Fruit fly (Drosophila melanogaster): ENCODE data around the gene CG32152.
A peak's percentile ranks its signal among the peaks of the same experiment; 100 is the strongest.

CG32152 gene

DNA sequence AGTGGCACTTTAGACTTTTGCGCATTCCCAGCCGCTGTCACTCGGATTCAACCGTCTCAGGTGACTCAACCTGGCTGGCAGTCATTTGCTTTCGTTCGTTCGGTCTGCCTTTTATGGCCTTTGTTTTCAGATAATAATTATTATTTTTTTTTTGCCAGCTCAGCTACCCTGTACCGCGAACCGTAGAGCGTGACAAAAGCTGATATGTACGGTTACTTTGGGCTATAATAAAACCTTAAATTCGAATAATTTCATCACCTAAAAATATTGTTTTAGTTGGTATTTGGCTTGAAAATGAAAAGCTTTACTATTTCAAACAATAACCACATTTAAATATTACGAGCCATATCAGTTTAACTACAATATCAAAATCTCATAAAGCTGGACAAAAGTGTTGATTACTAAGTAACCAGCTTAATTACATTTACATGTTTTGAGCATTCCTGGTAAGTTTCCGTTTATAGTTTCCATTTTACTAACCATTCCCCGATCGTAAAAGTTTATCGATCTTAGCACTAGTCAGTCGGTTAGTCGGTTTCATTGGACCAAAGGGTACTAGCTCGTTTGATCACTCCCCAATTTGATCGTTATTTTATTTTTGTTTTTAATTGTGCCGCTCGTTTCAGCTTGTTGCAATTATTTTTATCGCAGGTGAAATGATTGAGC lies 7.1 kb upstream of the CG32152 start:
- TF ChIP-seq fru (GFP tag; optimal IDR thresholded peaks at IDR 0.05) (no peak), foxo (GFP tag; optimal IDR thresholded peaks at IDR 0.05) (no peak), br (GFP tag; optimal IDR thresholded peaks at IDR 0.05) (no peak), Dfd (GFP tag; optimal IDR thresholded peaks at IDR 0.05) (no peak), lola (GFP tag; optimal IDR thresholded peaks at IDR 0.05) (no peak), Abd-B (GFP tag; optimal IDR thresholded peaks at IDR 0.05) (no peak), Rel (GFP tag; optimal IDR thresholded peaks at IDR 0.05) (no peak), Rel (tag; optimal IDR thresholded peaks at IDR 0.05) (no peak), psq (GFP tag; optimal IDR thresholded peaks at IDR 0.05) (no peak), Vsx2 (GFP tag; optimal IDR thresholded peaks at IDR 0.05; ENCODE audit: partially characterized antibody) (no peak), usp (GFP tag; optimal IDR thresholded peaks at IDR 0.05) (no peak), sage (GFP tag; optimal IDR thresholded peaks at IDR 0.05) (no peak), Mio (GFP tag; optimal IDR thresholded peaks at IDR 0.05) (no peak), h (GFP tag; optimal IDR thresholded peaks at IDR 0.05) (peak; percentile 17), CG32264 (GFP tag; optimal IDR thresholded peaks at IDR 0.05) (no peak), Dif (GFP tag; optimal IDR thresholded peaks at IDR 0.05; ENCODE audit: partially characterized antibody) (no peak), CG9705 (GFP tag; optimal IDR thresholded peaks at IDR 0.05) (no peak), woc (GFP tag; optimal IDR thresholded peaks at IDR 0.05) (no peak), CrebA (GFP tag; optimal IDR thresholded peaks at IDR 0.05; ENCODE audit: borderline replicate concordance) (peak; percentile 44), HLH106 (tag; optimal IDR thresholded peaks at IDR 0.05) (no peak), ey (GFP tag; optimal IDR thresholded peaks at IDR 0.05) (no peak), Hr78 (GFP tag; optimal IDR thresholded peaks at IDR 0.05) (no peak), Jra (GFP tag; optimal IDR thresholded peaks at IDR 0.05) (peak; percentile 16), sv (GFP tag; optimal IDR thresholded peaks at IDR 0.05) (no peak), OdsH (GFP tag; optimal IDR thresholded peaks at IDR 0.05) (no peak), Hr83 (GFP tag; optimal IDR thresholded peaks at IDR 0.05; ENCODE audit: poor library complexity, severe bottlenecking) (peak; percentile 47), dmrt93B (GFP tag; optimal IDR thresholded peaks at IDR 0.05) (no peak), Myc (optimal IDR thresholded peaks at IDR 0.05) (no peak), rgr (GFP tag; optimal IDR thresholded peaks at IDR 0.05) (no peak), N (GFP tag; optimal IDR thresholded peaks at IDR 0.05) (no peak), dsf (GFP tag; optimal IDR thresholded peaks at IDR 0.05; ENCODE audit: borderline replicate concordance) (no peak), Sp1 (GFP tag; optimal IDR thresholded peaks at IDR 0.05) (no peak), dl (GFP tag; optimal IDR thresholded peaks at IDR 0.05; ENCODE audit: insufficient read depth in 1 of 2, partially characterized antibody in 2 of 2) (no peak), GATAd (GFP tag; optimal IDR thresholded peaks at IDR 0.05) (no peak), jim (GFP tag; optimal IDR thresholded peaks at IDR 0.05) (no peak), brk (GFP tag; optimal IDR thresholded peaks at IDR 0.05) (peak; percentile 54), tai (GFP tag; optimal IDR thresholded peaks at IDR 0.05) (no peak), pan (optimal IDR thresholded peaks at IDR 0.05) (peak; percentile 9), Hnf4 (GFP tag; optimal IDR thresholded peaks at IDR 0.05) (no peak)

DNA sequence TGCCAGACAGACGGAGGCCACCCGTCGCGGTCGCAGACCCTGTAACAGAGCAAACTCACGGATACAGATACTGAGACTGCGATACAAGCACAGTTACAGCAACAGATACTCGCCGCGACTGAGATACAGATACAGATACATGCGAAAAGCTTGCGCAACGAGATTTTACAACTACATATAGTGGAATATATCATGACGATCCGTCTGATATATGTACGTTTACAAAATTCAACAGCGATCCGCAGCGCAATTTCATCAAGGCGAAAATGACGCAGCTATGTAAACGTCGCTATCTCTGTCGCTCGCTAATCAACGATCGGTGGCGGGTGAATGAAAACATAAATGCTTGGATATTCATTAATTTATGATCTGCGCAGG lies 6.3 kb upstream of the CG32152 start:
- TF ChIP-seq foxo (GFP tag; optimal IDR thresholded peaks at IDR 0.05), result no peak
- no peak for TF ChIP-seq sv (GFP tag; optimal IDR thresholded peaks at IDR 0.05)
- TF ChIP-seq ey (GFP tag; optimal IDR thresholded peaks at IDR 0.05), result no peak
- no peak for TF ChIP-seq OdsH (GFP tag; optimal IDR thresholded peaks at IDR 0.05)
- no peak for TF ChIP-seq Vsx2 (GFP tag; optimal IDR thresholded peaks at IDR 0.05; ENCODE audit: partially characterized antibody)
- no peak for TF ChIP-seq psq (GFP tag; optimal IDR thresholded peaks at IDR 0.05)
- TF ChIP-seq lola (GFP tag; optimal IDR thresholded peaks at IDR 0.05), result no peak
- TF ChIP-seq sage (GFP tag; optimal IDR thresholded peaks at IDR 0.05), result no peak
- TF ChIP-seq CG32264 (GFP tag; optimal IDR thresholded peaks at IDR 0.05), result no peak
- TF ChIP-seq Jra (GFP tag; optimal IDR thresholded peaks at IDR 0.05), result no peak
- TF ChIP-seq N (GFP tag; optimal IDR thresholded peaks at IDR 0.05), result no peak
- TF ChIP-seq rgr (GFP tag; optimal IDR thresholded peaks at IDR 0.05), result no peak
- no peak for TF ChIP-seq usp (GFP tag; optimal IDR thresholded peaks at IDR 0.05)
- TF ChIP-seq HLH106 (tag; optimal IDR thresholded peaks at IDR 0.05), result no peak
- TF ChIP-seq tai (GFP tag; optimal IDR thresholded peaks at IDR 0.05), result no peak
- no peak for TF ChIP-seq Dfd (GFP tag; optimal IDR thresholded peaks at IDR 0.05)
- TF ChIP-seq Mio (GFP tag; optimal IDR thresholded peaks at IDR 0.05), result no peak
- no peak for TF ChIP-seq dl (GFP tag; optimal IDR thresholded peaks at IDR 0.05; ENCODE audit: insufficient read depth in 1 of 2, partially characterized antibody in 2 of 2)
- no peak for TF ChIP-seq h (GFP tag; optimal IDR thresholded peaks at IDR 0.05)

Data from whole organism, wandering third instar larva.